Worm (Caenorhabditis elegans) whole organism, early embryonic: ENCODE results near the gene vrk-1.
A peak's percentile ranks its signal among the peaks of the same experiment; 100 is the strongest.

Source experiments
- B0310.2 ChIP-seq: sonication (generic microtip); optimal IDR thresholded peaks from 2 replicates; lab custom pipeline; 2016; ENCODE audit warnings: mild to moderate bottlenecking, missing genetic modification characterization, missing compliant biosample characterization
- F13C5.2 ChIP-seq: sonication (generic microtip); optimal IDR thresholded peaks from 2 replicates; lab custom pipeline; 2017; ENCODE audit warnings: mild to moderate bottlenecking, missing genetic modification characterization, inconsistent platforms, missing compliant biosample characterization
- aly-1 ChIP-seq: sonication (generic microtip); optimal IDR thresholded peaks from 2 replicates; lab custom pipeline; 2016; ENCODE audit warnings: missing genetic modification characterization, missing compliant biosample characterization
- ama-1 ChIP-seq: fragments of 150-350 bp; optimal IDR thresholded peaks from 2 replicates; lab custom pipeline; 2014
- ceh-13 ChIP-seq: fragments of 200-800 bp; sonication (Bioruptor generic); optimal IDR thresholded peaks from 2 replicates; lab custom pipeline; 2018; ENCODE audit warnings: mild to moderate bottlenecking, missing genetic modification characterization, missing compliant biosample characterization
- ceh-36 ChIP-seq: sonication (generic microtip); optimal IDR thresholded peaks from 2 replicates; lab custom pipeline; 2016; ENCODE audit warnings: missing genetic modification characterization, inconsistent platforms, missing compliant biosample characterization
- ets-7 ChIP-seq: sonication (generic microtip); optimal IDR thresholded peaks from 2 replicates; lab custom pipeline; 2016; ENCODE audit warnings: missing genotype, missing genetic modification characterization, missing compliant biosample characterization
- flt-1 ChIP-seq: fragments of 200-800 bp; sonication (Bioruptor generic); IDR thresholded peaks from 2 replicates; pipeline ENCODE4 v1.3.6; 2022; ENCODE audit warnings: missing genetic modification characterization, missing compliant biosample characterization
- hmbx-1 ChIP-seq: sonication (generic microtip); optimal IDR thresholded peaks from 2 replicates; lab custom pipeline; 2016; ENCODE audit warnings: mild to moderate bottlenecking, missing genetic modification characterization, missing compliant biosample characterization
- hmg-4 ChIP-seq: fragments of 200-800 bp; sonication (Bioruptor generic); optimal IDR thresholded peaks from 2 replicates; lab custom pipeline; 2018; ENCODE audit warnings: mild to moderate bottlenecking, missing genetic modification characterization, missing compliant biosample characterization
- hnd-1 ChIP-seq: sonication (generic microtip); optimal IDR thresholded peaks from 2 replicates; lab custom pipeline; 2016; ENCODE audit warnings: missing genetic modification characterization, missing compliant biosample characterization
- pes-1 ChIP-seq: fragments of 200-800 bp; sonication (Bioruptor generic); IDR thresholded peaks from 2 replicates; pipeline ENCODE4 v1.3.6; 2022; ENCODE audit warnings: missing genetic modification reagents, missing genetic modification characterization, missing compliant biosample characterization
- scrt-1 ChIP-seq: fragments of 200-800 bp; sonication (Bioruptor generic); IDR thresholded peaks from 2 replicates; pipeline ENCODE4 v1.3.6; 2022; ENCODE audit warnings: missing genetic modification characterization, missing compliant biosample characterization
- tbx-11 ChIP-seq: fragments of 200-800 bp; sonication (Bioruptor generic); IDR thresholded peaks from 2 replicates; pipeline ENCODE4 v1.3.6; 2022; ENCODE audit warnings: missing genetic modification characterization, missing compliant biosample characterization
- tbx-37 ChIP-seq: fragments of 200-800 bp; sonication (Bioruptor generic); conservative IDR thresholded peaks from 2 replicates; pipeline ENCODE4 v1.3.6; 2022; ENCODE audit warnings: missing genetic modification reagents, missing genetic modification characterization, missing compliant biosample characterization
- tra-4 ChIP-seq: sonication (generic microtip); optimal IDR thresholded peaks from 2 replicates; lab custom pipeline; 2017; ENCODE audit warnings: missing genetic modification characterization, missing compliant biosample characterization

The vrk-1 gene

ce11 chrII:5964962-5965361 is 43.2 kb downstream of the vrk-1 start:
- TF ChIP-seq ceh-13 (GFP tag; lab: Kevin White, UChicago) (no peak), tbx-11 (GFP tag; lab: Robert Waterston, UW) (no peak), hmg-4 (GFP tag; lab: Kevin White, UChicago) (no peak), aly-1 (tag; lab: Kevin White, UChicago) (no peak), hnd-1 (tag; lab: Kevin White, UChicago) (no peak), hmbx-1 (tag; lab: Kevin White, UChicago) (no peak), ama-1 (no peak)

- TF ChIP-seq hnd-1 (tag; lab: Kevin White, UChicago) = no peak
- no peak for TF ChIP-seq pes-1 (GFP tag; lab: Robert Waterston, UW)
- peak; percentile 2 for TF ChIP-seq ets-7 (tag; lab: Kevin White, UChicago)
- no peak for TF ChIP-seq scrt-1
- TF ChIP-seq tra-4 (tag; lab: Kevin White, UChicago) = no peak
Measured at ce11 chrII:5966637-5967036, 44.9 kb downstream of the vrk-1 start.

ce11 chrII:5968037-5968436 is 46.3 kb downstream of the vrk-1 start, which contains the start of gene B0034.1:
Gene B0034.1, plus strand, starts transcription at chrII:5968337.
- TF ChIP-seq scrt-1 (no peak), F13C5.2 (tag; lab: Kevin White, UChicago) (no peak), hmg-4 (GFP tag; lab: Kevin White, UChicago) (no peak), flt-1 (GFP tag; lab: Robert Waterston, UW) (no peak), ama-1 (no peak), tbx-37 (GFP tag; lab: Robert Waterston, UW) (no peak), tbx-11 (GFP tag; lab: Robert Waterston, UW) (no peak)

- no peak for TF ChIP-seq flt-1 (GFP tag; lab: Robert Waterston, UW)
- TF ChIP-seq scrt-1 = no peak
- no peak for TF ChIP-seq B0310.2 (tag; lab: Kevin White, UChicago)
- no peak for TF ChIP-seq ama-1
- TF ChIP-seq tbx-11 (GFP tag; lab: Robert Waterston, UW) = no peak
- TF ChIP-seq tra-4 (tag; lab: Kevin White, UChicago) = no peak
- TF ChIP-seq ceh-36 (tag; lab: Kevin White, UChicago) = no peak
- TF ChIP-seq tbx-37 (GFP tag; lab: Robert Waterston, UW) = no peak
Measured at ce11 chrII:5969303-5969702, 47.5 kb downstream of the vrk-1 start, which contains the start of gene B0034.4. Gene B0034.4, minus strand, starts transcription at chrII:5969531.
